Worm (Caenorhabditis elegans) whole organism, L1 larva: ENCODE measurements around the gene unc-105.

Source experiments
- C04F5.9 ChIP-seq: sonication (generic microtip); optimal IDR thresholded peaks from 2 replicates; lab custom pipeline; 2016; ENCODE audit warnings: missing genetic modification characterization, missing compliant biosample characterization
- C16A3.4 ChIP-seq: fragments of 150-350 bp; optimal IDR thresholded peaks from 2 replicates; lab custom pipeline; 2014; ENCODE audit warnings: missing biosample characterization, missing genetic modification characterization
- C34B4.2 ChIP-seq: sonication (generic microtip); optimal IDR thresholded peaks from 2 replicates; lab custom pipeline; 2017; ENCODE audit warnings: mild to moderate bottlenecking, missing genetic modification characterization, missing compliant biosample characterization
- F16B12.6 ChIP-seq: fragments of 150-350 bp; optimal IDR thresholded peaks from 2 replicates; lab custom pipeline; 2014; ENCODE audit warnings: missing biosample characterization, missing genetic modification characterization
- aly-2 ChIP-seq: fragments of 150-350 bp; optimal IDR thresholded peaks from 2 replicates; lab custom pipeline; 2014; ENCODE audit warnings: missing biosample characterization, missing genetic modification characterization
- blmp-1 ChIP-seq: fragments of 150-350 bp; optimal IDR thresholded peaks from 2 replicates; lab custom pipeline; 2014; ENCODE audit warnings: missing biosample characterization, missing genetic modification characterization
- ceh-82 ChIP-seq, 3 experiments: fragments of 150-350 bp in 1 of 3; sonication (generic microtip) in 2 of 3; optimal IDR thresholded peaks; 2 replicates each; lab custom pipeline; 2014 to 2017; ENCODE audit warnings: missing biosample characterization in 3 of 3, missing genetic modification characterization in 3 of 3
- ces-1 ChIP-seq: fragments of 150-350 bp; optimal IDR thresholded peaks from 2 replicates; lab custom pipeline; 2014; ENCODE audit warnings: missing biosample characterization, missing genetic modification reagents, missing genetic modification characterization
- dpl-1 ChIP-seq, 3 experiments: fragments of 150-350 bp in 2 of 3; sonication (generic microtip) in 1 of 3; optimal IDR thresholded peaks; 2 replicates each; lab custom pipeline; 2014 to 2017; ENCODE audit warnings: missing biosample characterization in 3 of 3, missing genetic modification characterization in 3 of 3, missing genetic modification reagents in 3 of 3
- dsc-1 ChIP-seq: sonication (generic microtip); optimal IDR thresholded peaks from 2 replicates; lab custom pipeline; 2016; ENCODE audit warnings: mild to moderate bottlenecking, missing genetic modification characterization, missing compliant biosample characterization
- efl-1 ChIP-seq, 4 experiments: fragments of 150-350 bp; optimal IDR thresholded peaks in 3 of 4; peaks in 1 of 4; 1 replicate in 1 of 4; 2 replicates in 3 of 4; lab custom pipeline; 2014; ENCODE audit warnings: missing biosample characterization in 2 of 4, missing genetic modification characterization in 2 of 4, missing genetic modification reagents in 2 of 4
- elt-3 ChIP-seq, 6 experiments: fragments of 150-350 bp in 1 of 6; sonication (generic microtip); optimal IDR thresholded peaks; 2 replicates each; lab custom pipeline; 2017 to 2018; ENCODE audit warnings: missing biosample characterization in 6 of 6, missing genetic modification characterization in 6 of 6, inconsistent platforms in 1 of 6
- fkh-8 ChIP-seq: sonication (generic microtip); optimal IDR thresholded peaks from 2 replicates; lab custom pipeline; 2016; ENCODE audit warnings: mild to moderate bottlenecking, missing genetic modification characterization, missing compliant biosample characterization
- fos-1 ChIP-seq: fragments of 150-350 bp; optimal IDR thresholded peaks from 2 replicates; lab custom pipeline; 2014; ENCODE audit warnings: missing biosample characterization, missing genetic modification characterization
- grh-1 ChIP-seq: fragments of 200-800 bp; sonication (Bioruptor generic); IDR thresholded peaks from 2 replicates; pipeline ENCODE4 v1.3.6; 2022; ENCODE audit warnings: missing genetic modification reagents, missing genetic modification characterization, missing compliant biosample characterization
- hlh-4 ChIP-seq: sonication (generic microtip); optimal IDR thresholded peaks from 2 replicates; lab custom pipeline; 2016; ENCODE audit warnings: mild to moderate bottlenecking, missing genetic modification characterization, missing compliant biosample characterization
- isw-1 ChIP-seq: fragments of 200-800 bp; sonication (Bioruptor generic); IDR thresholded peaks from 2 replicates; pipeline ENCODE4 v1.3.6; 2022; ENCODE audit warnings: missing genetic modification characterization, missing compliant biosample characterization
- jun-1 ChIP-seq: fragments of 150-350 bp; optimal IDR thresholded peaks from 2 replicates; lab custom pipeline; 2014; ENCODE audit warnings: missing biosample characterization, missing genetic modification reagents, missing genetic modification characterization
- lin-14 ChIP-seq: fragments of 200-800 bp; sonication (Bioruptor generic); optimal IDR thresholded peaks from 2 replicates; lab custom pipeline; 2018; ENCODE audit warnings: mild to moderate bottlenecking, missing genetic modification characterization, moderate library complexity, missing compliant biosample characterization
- lin-15B ChIP-seq: fragments of 150-350 bp; sonication (generic microtip); optimal IDR thresholded peaks from 3 replicates; lab custom pipeline; 2014; ENCODE audit warnings: missing biosample characterization, missing genetic modification characterization
- lin-35 ChIP-seq, 2 experiments: fragments of 150-350 bp; optimal IDR thresholded peaks; 2 replicates each; lab custom pipeline; 2014; ENCODE audit warnings: missing biosample characterization in 2 of 2, missing genetic modification characterization in 2 of 2, missing genetic modification reagents in 2 of 2
- lsy-2 ChIP-seq, 2 experiments: fragments of 150-350 bp; optimal IDR thresholded peaks; 2 replicates each; lab custom pipeline; 2014; ENCODE audit warnings: missing biosample characterization in 2 of 2, missing genetic modification characterization in 2 of 2
- mdl-1 ChIP-seq, 2 experiments: fragments of 150-350 bp; optimal IDR thresholded peaks; 2 replicates each; lab custom pipeline; 2014 to 2017; ENCODE audit warnings: missing biosample characterization in 2 of 2, missing genetic modification characterization in 2 of 2, inconsistent platforms in 1 of 2
- mep-1 ChIP-seq: fragments of 150-350 bp; optimal IDR thresholded peaks from 2 replicates; lab custom pipeline; 2014; ENCODE audit warnings: missing biosample characterization, missing genetic modification characterization
- nhr-11 ChIP-seq: fragments of 150-350 bp; optimal IDR thresholded peaks from 2 replicates; lab custom pipeline; 2014; ENCODE audit warnings: missing biosample characterization, missing genetic modification characterization
- nhr-20 ChIP-seq: sonication (generic microtip); optimal IDR thresholded peaks from 2 replicates; lab custom pipeline; 2016; ENCODE audit warnings: mild to moderate bottlenecking, missing genetic modification characterization, missing compliant biosample characterization
- nhr-47 ChIP-seq: sonication (generic microtip); optimal IDR thresholded peaks from 2 replicates; lab custom pipeline; 2016; ENCODE audit warnings: mild to moderate bottlenecking, missing genetic modification characterization, moderate library complexity, missing compliant biosample characterization
- nhr-71 ChIP-seq: sonication (generic microtip); optimal IDR thresholded peaks from 2 replicates; lab custom pipeline; 2016; ENCODE audit warnings: mild to moderate bottlenecking, missing genetic modification characterization, moderate library complexity, missing compliant biosample characterization
- pax-3 ChIP-seq: fragments of 200-800 bp; sonication (Bioruptor generic); optimal IDR thresholded peaks from 2 replicates; lab custom pipeline; 2018; ENCODE audit warnings: mild to moderate bottlenecking, missing genetic modification characterization, moderate library complexity, missing compliant biosample characterization
- rnt-1 ChIP-seq: sonication (generic microtip); optimal IDR thresholded peaks from 2 replicates; lab custom pipeline; 2016; ENCODE audit warnings: mild to moderate bottlenecking, missing genetic modification characterization, moderate library complexity, missing compliant biosample characterization
- skn-1 ChIP-seq: fragments of 150-350 bp; optimal IDR thresholded peaks from 2 replicates; lab custom pipeline; 2014; ENCODE audit warnings: missing biosample characterization, missing genetic modification characterization
- snpc-4 ChIP-seq: fragments of 150-350 bp; optimal IDR thresholded peaks from 2 replicates; lab custom pipeline; 2014; ENCODE audit warnings: missing biosample characterization, missing genetic modification characterization
- snu-23 ChIP-seq: sonication (generic microtip); optimal IDR thresholded peaks from 2 replicates; lab custom pipeline; 2016; ENCODE audit warnings: missing genetic modification characterization, missing compliant biosample characterization
- sup-37 ChIP-seq: fragments of 200-800 bp; sonication (Bioruptor generic); optimal IDR thresholded peaks from 2 replicates; lab custom pipeline; 2018; ENCODE audit warnings: mild to moderate bottlenecking, missing genetic modification characterization, missing compliant biosample characterization
- swsn-7 ChIP-seq: sonication (generic microtip); optimal IDR thresholded peaks from 2 replicates; lab custom pipeline; 2016; ENCODE audit warnings: missing genetic modification characterization, missing compliant biosample characterization
- tbx-2 ChIP-seq: sonication (generic microtip); optimal IDR thresholded peaks from 2 replicates; lab custom pipeline; 2016; ENCODE audit warnings: missing genetic modification characterization, missing compliant biosample characterization
- unc-130 ChIP-seq: fragments of 150-350 bp; optimal IDR thresholded peaks from 2 replicates; lab custom pipeline; 2017; ENCODE audit warnings: missing biosample characterization, missing genetic modification characterization, inconsistent platforms
- unc-86 ChIP-seq: sonication (generic microtip); optimal IDR thresholded peaks from 2 replicates; lab custom pipeline; 2016; ENCODE audit warnings: missing genetic modification characterization, missing compliant biosample characterization
- vab-15 ChIP-seq: sonication (generic microtip); optimal IDR thresholded peaks from 2 replicates; lab custom pipeline; 2017; ENCODE audit warnings: missing genotype, mild to moderate bottlenecking, missing genetic modification characterization, missing compliant biosample characterization
- xbp-1 ChIP-seq: sonication (generic microtip); optimal IDR thresholded peaks from 2 replicates; lab custom pipeline; 2016; ENCODE audit warnings: missing genetic modification characterization, missing compliant biosample characterization
- zip-4 ChIP-seq: fragments of 200-800 bp; sonication (Bioruptor generic); optimal IDR thresholded peaks from 2 replicates; lab custom pipeline; 2018; ENCODE audit warnings: mild to moderate bottlenecking, missing genetic modification characterization, moderate library complexity, missing compliant biosample characterization
- ztf-11 ChIP-seq, 2 experiments: sonication (generic microtip); optimal IDR thresholded peaks; 2 replicates each; lab custom pipeline; 2016 to 2017; ENCODE audit warnings: missing genetic modification characterization in 2 of 2, missing biosample characterization in 1 of 2, missing compliant biosample characterization in 1 of 2

Gene unc-105

ce11 chrII:8112063-8112462, 4.2 kb upstream of the unc-105 start, which contains the start of gene lron-4:
Gene lron-4, minus strand, starts transcription at chrII:8112163.
- TF ChIP-seq vab-15 (tag; lab: Kevin White, UChicago) (no peak), fkh-8 (tag; lab: Kevin White, UChicago) (peak; percentile 15)
- TF ChIP-seq, all 84 proteins: peak for 1

DNA sequence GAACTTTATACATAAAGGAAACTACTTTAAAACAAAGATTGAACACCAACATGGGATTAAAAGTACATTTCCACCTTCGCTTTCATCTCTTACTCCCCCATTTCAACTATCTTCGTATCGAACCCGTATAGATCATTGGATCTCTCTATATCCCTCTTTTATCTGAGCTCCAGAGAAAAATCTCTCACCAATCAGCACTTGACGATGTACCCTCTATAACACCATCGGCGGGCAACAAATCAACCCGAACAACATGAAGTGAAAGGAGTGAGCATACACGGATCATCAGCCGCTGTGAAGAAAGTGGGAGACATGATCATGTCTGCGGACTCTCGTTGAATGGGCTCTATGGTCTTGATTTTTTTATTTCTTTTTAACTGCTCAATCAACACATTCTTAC, 1.2 kb downstream of the unc-105 start:
- TF ChIP-seq rnt-1 (tag; lab: Kevin White, UChicago), result peak; percentile 70
- peak; percentile 68 for TF ChIP-seq lin-14 (GFP tag; lab: Kevin White, UChicago)
- TF ChIP-seq nhr-71, result peak; percentile 11
- TF ChIP-seq sup-37, result no peak
- no peak for TF ChIP-seq ztf-11 (tag; optimal IDR thresholded peaks at IDR 0.05; lab: Kevin White, UChicago)
- TF ChIP-seq, all 84 proteins: peak for 3

DNA sequence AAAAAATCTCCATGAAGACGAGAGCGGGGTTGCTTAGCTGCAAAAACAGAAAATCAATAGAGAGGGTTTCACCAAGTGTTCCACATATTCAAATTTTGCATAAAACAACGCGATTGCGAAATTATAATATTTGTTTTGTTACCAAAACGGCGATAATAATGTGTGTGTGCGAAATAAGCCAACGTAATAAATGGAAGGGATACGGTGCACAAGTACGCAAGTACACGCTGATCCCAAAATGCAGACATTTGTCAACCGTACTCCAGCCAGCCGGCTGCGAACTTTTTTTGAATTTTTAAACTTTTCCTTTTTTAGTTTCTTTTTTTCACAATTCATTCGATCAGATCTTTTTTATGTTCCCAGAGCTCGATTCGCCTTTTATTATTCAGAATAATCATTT, 8.6 kb downstream of the unc-105 start, which contains the start of gene ire-1:
Gene ire-1 (minus strand): TSS at position 44 of the 400 bp plus-strand sequence.
- no peak for TF ChIP-seq hlh-4 (tag; lab: Kevin White, UChicago)
- TF ChIP-seq blmp-1 (tag; lab: Kevin White, UChicago), result peak; percentile 49
- peak; percentile 26 for TF ChIP-seq tbx-2 (tag; lab: Kevin White, UChicago)
- peak; percentile 72 for TF ChIP-seq snu-23 (GFP tag; lab: Kevin White, UChicago)
- no peak for TF ChIP-seq C04F5.9 (tag; lab: Kevin White, UChicago)
- peak; percentile 54 to 75 (median 70) for TF ChIP-seq dpl-1 (GFP tag; optimal IDR thresholded peaks at IDR 0.05; lab: Kevin White, UChicago)
- TF ChIP-seq pax-3, result no peak
- TF ChIP-seq nhr-47, result peak; percentile 52
- peak; percentile 71 to 88 for TF ChIP-seq lin-35 (GFP tag; optimal IDR thresholded peaks at IDR 0.05; lab: Kevin White, UChicago)
- TF ChIP-seq grh-1, result no peak
- TF ChIP-seq mdl-1 (tag; optimal IDR thresholded peaks at IDR 0.05; lab: Kevin White, UChicago), result peak in 1 of 2 experiments; percentile 53
- TF ChIP-seq F16B12.6 (tag; lab: Kevin White, UChicago), result peak; percentile 85
- peak; percentile 35 for TF ChIP-seq fos-1 (tag; lab: Kevin White, UChicago)
- peak; percentile 78 for TF ChIP-seq mep-1
- no peak for TF ChIP-seq aly-2
- peak; percentile 80 for TF ChIP-seq skn-1 (tag; lab: Kevin White, UChicago)
- TF ChIP-seq dsc-1, result peak; percentile 9
- peak; percentile 52 to 69 for TF ChIP-seq efl-1 (optimal IDR thresholded peaks at IDR 0.05; lab: Kevin White, UChicago)
- TF ChIP-seq efl-1 (GFP tag; optimal IDR thresholded peaks at IDR 0.05 in 1 of 2; lab: Kevin White, UChicago), result peak; percentile 70 to 95
- TF ChIP-seq fkh-8 (tag; lab: Kevin White, UChicago), result peak; percentile 48
- TF ChIP-seq elt-3 (tag; optimal IDR thresholded peaks at IDR 0.05; lab: Kevin White, UChicago), result peak in 1 of 6 experiments; percentile 59
- peak; percentile 65 for TF ChIP-seq nhr-71
- TF ChIP-seq ces-1 (GFP tag; lab: Kevin White, UChicago), result no peak
- peak; percentile 81 for TF ChIP-seq C16A3.4 (tag; lab: Kevin White, UChicago)
- TF ChIP-seq unc-130 (tag; lab: Kevin White, UChicago), result peak; percentile 80
- TF ChIP-seq jun-1, result peak; percentile 12
- peak; percentile 50 for TF ChIP-seq swsn-7
- TF ChIP-seq isw-1 (GFP tag; lab: Robert Waterston, UW), result peak; percentile 50
- TF ChIP-seq zip-4 (GFP tag; lab: Kevin White, UChicago), result peak; percentile 15
- peak; percentile 33 for TF ChIP-seq snpc-4 (tag; lab: Kevin White, UChicago)
- TF ChIP-seq ceh-82 (tag; optimal IDR thresholded peaks at IDR 0.05; lab: Kevin White, UChicago), result peak in 2 of 3 experiments; percentile 31 to 50
- TF ChIP-seq C34B4.2 (tag; lab: Kevin White, UChicago), result no peak
- peak; percentile 98 to 100 for TF ChIP-seq lsy-2 (tag; optimal IDR thresholded peaks at IDR 0.05; lab: Kevin White, UChicago)
- peak; percentile 39 for TF ChIP-seq nhr-20
- TF ChIP-seq xbp-1, result peak; percentile 59
- TF ChIP-seq lin-14 (GFP tag; lab: Kevin White, UChicago), result peak; percentile 47
- no peak for TF ChIP-seq unc-86
- TF ChIP-seq lin-15B, result peak; percentile 37
- TF ChIP-seq nhr-11 (tag; lab: Kevin White, UChicago), result no peak
- peak; percentile 44 for TF ChIP-seq rnt-1 (tag; lab: Kevin White, UChicago)
